Fruit fly (Drosophila melanogaster): ENCODE measurements around the gene CG8483.

CG8483 gene

dm6 chr3R:13214347-13214746 is at the start of gene CG8483:
TSS of gene CG8483 (minus strand) at chr3R:13214465.
- TF ChIP-seq CG8478 (optimal IDR thresholded peaks at IDR 0.05) (no peak), pan (optimal IDR thresholded peaks at IDR 0.05) (no peak), usp (GFP tag; optimal IDR thresholded peaks at IDR 0.05) (no peak), EcR (GFP tag; optimal IDR thresholded peaks at IDR 0.05) (no peak), psq (optimal IDR thresholded peaks at IDR 0.05) (no peak), Dll (optimal IDR thresholded peaks at IDR 0.05) (no peak)

dm6 chr3R:13261706-13262105 is 47.4 kb upstream of the CG8483 start:
- no peak for TF ChIP-seq Dll (optimal IDR thresholded peaks at IDR 0.05)
- no peak for TF ChIP-seq psq (optimal IDR thresholded peaks at IDR 0.05)
- TF ChIP-seq pan (optimal IDR thresholded peaks at IDR 0.05): no peak
- TF ChIP-seq CG8478 (optimal IDR thresholded peaks at IDR 0.05): no peak
- no peak for TF ChIP-seq EcR (GFP tag; optimal IDR thresholded peaks at IDR 0.05)
- no peak for TF ChIP-seq usp (GFP tag; optimal IDR thresholded peaks at IDR 0.05)

- TF ChIP-seq EcR (GFP tag; optimal IDR thresholded peaks at IDR 0.05) (no peak), Dll (optimal IDR thresholded peaks at IDR 0.05) (no peak), pan (optimal IDR thresholded peaks at IDR 0.05) (no peak), usp (GFP tag; optimal IDR thresholded peaks at IDR 0.05) (no peak), CG8478 (optimal IDR thresholded peaks at IDR 0.05) (no peak), psq (optimal IDR thresholded peaks at IDR 0.05) (no peak)
Measured at dm6 chr3R:13260114-13260673, 45.9 kb upstream of the CG8483 start, which contains the start of gene CG11686. TSS of gene CG11686 (plus strand) at chr3R:13260356.

dm6 chr3R:13258696-13259567 is 44.7 kb upstream of the CG8483 start, which contains the start of gene Ace:
TSS of gene Ace (minus strand) at chr3R:13259517.
- TF ChIP-seq EcR (GFP tag; optimal IDR thresholded peaks at IDR 0.05) (no peak), CG8478 (optimal IDR thresholded peaks at IDR 0.05) (no peak)

dm6 chr3R:13257110-13257509 is 42.8 kb upstream of the CG8483 start:
- no peak for TF ChIP-seq Dll (optimal IDR thresholded peaks at IDR 0.05)
- no peak for TF ChIP-seq pan (optimal IDR thresholded peaks at IDR 0.05)
- TF ChIP-seq EcR (GFP tag; optimal IDR thresholded peaks at IDR 0.05): no peak
- no peak for TF ChIP-seq CG8478 (optimal IDR thresholded peaks at IDR 0.05)
- TF ChIP-seq psq (optimal IDR thresholded peaks at IDR 0.05): no peak
- no peak for TF ChIP-seq usp (GFP tag; optimal IDR thresholded peaks at IDR 0.05)

dm6 chr3R:13241726-13242125 is 27.5 kb upstream of the CG8483 start:
- no peak for TF ChIP-seq psq (optimal IDR thresholded peaks at IDR 0.05)
- TF ChIP-seq EcR (GFP tag; optimal IDR thresholded peaks at IDR 0.05): no peak
- TF ChIP-seq usp (GFP tag; optimal IDR thresholded peaks at IDR 0.05): no peak
- no peak for TF ChIP-seq pan (optimal IDR thresholded peaks at IDR 0.05)

- no peak for TF ChIP-seq CG8478 (optimal IDR thresholded peaks at IDR 0.05)
- no peak for TF ChIP-seq usp (GFP tag; optimal IDR thresholded peaks at IDR 0.05)
- no peak for TF ChIP-seq Dll (optimal IDR thresholded peaks at IDR 0.05)
- TF ChIP-seq pan (optimal IDR thresholded peaks at IDR 0.05): no peak
- no peak for TF ChIP-seq psq (optimal IDR thresholded peaks at IDR 0.05)
- no peak for TF ChIP-seq EcR (GFP tag; optimal IDR thresholded peaks at IDR 0.05)
Measured at dm6 chr3R:13231184-13231583, 16.9 kb upstream of the CG8483 start.

- TF ChIP-seq psq (optimal IDR thresholded peaks at IDR 0.05): no peak
- no peak for TF ChIP-seq CG8478 (optimal IDR thresholded peaks at IDR 0.05)
- TF ChIP-seq EcR (GFP tag; optimal IDR thresholded peaks at IDR 0.05): no peak
- TF ChIP-seq usp (GFP tag; optimal IDR thresholded peaks at IDR 0.05): no peak
- no peak for TF ChIP-seq pan (optimal IDR thresholded peaks at IDR 0.05)
- TF ChIP-seq Dll (optimal IDR thresholded peaks at IDR 0.05): no peak
Measured at dm6 chr3R:13221820-13222219, 7.6 kb upstream of the CG8483 start.

- TF ChIP-seq usp (GFP tag; optimal IDR thresholded peaks at IDR 0.05) (no peak), Dll (optimal IDR thresholded peaks at IDR 0.05) (no peak), psq (optimal IDR thresholded peaks at IDR 0.05) (no peak), CG8478 (optimal IDR thresholded peaks at IDR 0.05) (no peak), pan (optimal IDR thresholded peaks at IDR 0.05) (no peak), EcR (GFP tag; optimal IDR thresholded peaks at IDR 0.05) (no peak)
Measured at dm6 chr3R:13220478-13220877, 6.2 kb upstream of the CG8483 start, which contains the start of gene CG8476. TSS of gene CG8476 (minus strand) at chr3R:13220578.

- TF ChIP-seq pan (optimal IDR thresholded peaks at IDR 0.05): no peak
- TF ChIP-seq CG8478 (optimal IDR thresholded peaks at IDR 0.05): no peak
- no peak for TF ChIP-seq EcR (GFP tag; optimal IDR thresholded peaks at IDR 0.05)
- no peak for TF ChIP-seq usp (GFP tag; optimal IDR thresholded peaks at IDR 0.05)
- TF ChIP-seq psq (optimal IDR thresholded peaks at IDR 0.05): no peak
- TF ChIP-seq Dll (optimal IDR thresholded peaks at IDR 0.05): no peak
Measured at dm6 chr3R:13218733-13219132, 4.5 kb upstream of the CG8483 start.

dm6 chr3R:13215100-13215499 is 835 bp upstream of the CG8483 start:
- no peak for TF ChIP-seq EcR (GFP tag; optimal IDR thresholded peaks at IDR 0.05)
- TF ChIP-seq psq (optimal IDR thresholded peaks at IDR 0.05): no peak
- TF ChIP-seq CG8478 (optimal IDR thresholded peaks at IDR 0.05): no peak
- TF ChIP-seq pan (optimal IDR thresholded peaks at IDR 0.05): no peak
- TF ChIP-seq usp (GFP tag; optimal IDR thresholded peaks at IDR 0.05): no peak
- TF ChIP-seq Dll (optimal IDR thresholded peaks at IDR 0.05): no peak

- TF ChIP-seq Dll (optimal IDR thresholded peaks at IDR 0.05) (no peak), EcR (GFP tag; optimal IDR thresholded peaks at IDR 0.05) (no peak), pan (optimal IDR thresholded peaks at IDR 0.05) (no peak)
Measured at dm6 chr3R:13208451-13208850, 5.8 kb downstream of the CG8483 start.

Data from whole organism.